Fruit fly (Drosophila melanogaster): ENCODE measurements around the gene rogdi.

DNA sequence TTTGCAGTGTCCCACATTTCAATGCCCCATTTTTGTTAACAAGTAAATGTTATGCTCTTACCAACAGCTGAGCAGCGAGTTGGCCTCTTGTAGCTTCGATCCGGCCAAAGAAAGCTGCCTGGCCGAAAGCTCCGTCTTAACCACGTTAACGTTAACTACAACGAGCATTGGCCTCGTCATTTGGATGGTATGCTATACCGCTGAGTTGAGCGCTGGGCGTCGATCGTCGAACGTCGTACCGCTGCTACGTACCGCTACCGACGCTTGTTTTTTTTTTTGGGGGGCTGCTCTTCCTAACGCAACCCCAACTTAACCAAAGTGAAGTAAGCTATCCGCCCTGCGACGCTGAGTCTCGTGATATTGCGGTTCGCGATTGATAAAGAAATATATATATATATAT lies at the start of gene rogdi:
- TF ChIP-seq CG1620 (GFP tag; optimal IDR thresholded peaks at IDR 0.05) = no peak
- no peak for TF ChIP-seq cnc (optimal IDR thresholded peaks at IDR 0.05)
- TF ChIP-seq cic (GFP tag; optimal IDR thresholded peaks at IDR 0.05) = no peak
- TF ChIP-seq Crg-1 (GFP tag; optimal IDR thresholded peaks at IDR 0.05) = no peak
- TF ChIP-seq Mnt (GFP tag; optimal IDR thresholded peaks at IDR 0.05) = no peak
- TF ChIP-seq tj (GFP tag; optimal IDR thresholded peaks at IDR 0.05) = no peak
- TF ChIP-seq Hr96 (GFP tag; optimal IDR thresholded peaks at IDR 0.05) = no peak
- no peak for TF ChIP-seq CG7101 (tag; optimal IDR thresholded peaks at IDR 0.05)
- no peak for TF ChIP-seq Clk (GFP tag; optimal IDR thresholded peaks at IDR 0.05)
- TF ChIP-seq pad (GFP tag; optimal IDR thresholded peaks at IDR 0.05) = no peak
- TF ChIP-seq CG33017 (tag; optimal IDR thresholded peaks at IDR 0.05) = no peak
- no peak for TF ChIP-seq kay (GFP tag; ENCODE audit: borderline replicate concordance)
